Fruit fly (Drosophila melanogaster) whole organism, embryonic: ENCODE results near the gene Faa.
A peak's percentile ranks its signal among the peaks of the same experiment; 100 is the strongest.

Experiments used
- ATbp ChIP-seq: fragments of 200-800 bp; sonication (Bioruptor generic); optimal IDR thresholded peaks from 2 replicates; lab custom pipeline; 2017; ENCODE audit warnings: missing biosample characterization, mild to moderate bottlenecking, missing genetic modification characterization, missing genetic modification reagents
- BtbVII ChIP-seq: fragments of 200-800 bp; sonication (Bioruptor generic); optimal IDR thresholded peaks from 3 replicates; lab custom pipeline; 2017; ENCODE audit warnings: missing biosample characterization, mild to moderate bottlenecking, missing genetic modification characterization
- Bteb2 ChIP-seq: fragments of 200-800 bp; sonication (Bioruptor generic); optimal IDR thresholded peaks from 2 replicates; lab custom pipeline; 2016; ENCODE audit warnings: missing biosample characterization, missing genetic modification characterization
- CG10267 ChIP-seq: fragments of 200-800 bp; sonication (Bioruptor generic); optimal IDR thresholded peaks from 2 replicates; lab custom pipeline; 2018; ENCODE audit warnings: missing biosample characterization, mild to moderate bottlenecking, missing genetic modification characterization, moderate library complexity
- CG13624 ChIP-seq: fragments of 200-800 bp; sonication (Bioruptor generic); optimal IDR thresholded peaks from 2 replicates; lab custom pipeline; 2016; ENCODE audit warnings: missing biosample characterization, missing genetic modification characterization
- CG1647 ChIP-seq: fragments of 200-800 bp; sonication (Bioruptor generic); optimal IDR thresholded peaks from 3 replicates; lab custom pipeline; 2016; ENCODE audit warnings: missing biosample characterization, missing genetic modification characterization
- CG16813 ChIP-seq: fragments of 200-800 bp; sonication (Bioruptor generic); IDR thresholded peaks from 3 replicates; pipeline ENCODE4 v1.3.6; 2022; ENCODE audit warnings: missing biosample characterization, missing genetic modification characterization; ENCODE audit not compliant: partially characterized antibody
- CG17829 ChIP-seq: fragments of 200-800 bp; optimal IDR thresholded peaks from 2 replicates; lab custom pipeline; 2019; ENCODE audit warnings: missing biosample characterization, mild to moderate bottlenecking, missing genetic modification characterization, moderate library complexity
- CG3281 ChIP-seq: fragments of 200-800 bp; sonication (Bioruptor generic); optimal IDR thresholded peaks from 3 replicates; lab custom pipeline; 2017; ENCODE audit warnings: missing biosample characterization, mild to moderate bottlenecking, missing genetic modification characterization
- CG7556 ChIP-seq: fragments of 200-800 bp; sonication (Bioruptor generic); optimal IDR thresholded peaks from 2 replicates; lab custom pipeline; 2017; ENCODE audit warnings: missing biosample characterization, mild to moderate bottlenecking, missing genetic modification characterization
- CG7839 ChIP-seq: fragments of 200-800 bp; sonication (Bioruptor generic); optimal IDR thresholded peaks from 3 replicates; lab custom pipeline; 2018; ENCODE audit warnings: missing biosample characterization, mild to moderate bottlenecking, missing genetic modification characterization, moderate library complexity
- CG8290 ChIP-seq, 3 experiments: fragments of 200-800 bp; sonication (Bioruptor generic); optimal IDR thresholded peaks; 2 replicates each; lab custom pipeline; 2016 to 2019; ENCODE audit warnings: missing biosample characterization in 3 of 3, missing genetic modification characterization in 3 of 3, mild to moderate bottlenecking in 2 of 3, moderate library complexity in 1 of 3
- CG9932 ChIP-seq: fragments of 200-800 bp; sonication (Bioruptor generic); IDR thresholded peaks from 2 replicates; pipeline ENCODE4 v1.3.6; 2022; ENCODE audit warnings: missing biosample characterization, missing genetic modification characterization
- Dbx ChIP-seq: fragments of 200-800 bp; sonication (Bioruptor generic); IDR thresholded peaks from 3 replicates; pipeline ENCODE4 v1.3.6; 2022; ENCODE audit warnings: missing biosample characterization, missing genetic modification characterization
- MBD-R2 ChIP-seq: fragments of 200-800 bp; sonication (Bioruptor generic); IDR thresholded peaks from 2 replicates; pipeline ENCODE4 v1.3.6; 2022; ENCODE audit warnings: missing biosample characterization, missing genetic modification characterization
- Max ChIP-seq: fragments of 200-800 bp; sonication (Bioruptor generic); optimal IDR thresholded peaks from 2 replicates; lab custom pipeline; 2016; ENCODE audit warnings: missing biosample characterization, mild to moderate bottlenecking, missing genetic modification characterization
- Meics ChIP-seq: fragments of 200-800 bp; sonication (Bioruptor generic); optimal IDR thresholded peaks from 2 replicates; lab custom pipeline; 2017; ENCODE audit warnings: missing biosample characterization, mild to moderate bottlenecking, missing genetic modification characterization
- NC2β ChIP-seq: fragments of 200-800 bp; sonication (Bioruptor generic); optimal IDR thresholded peaks from 2 replicates; lab custom pipeline; 2016; ENCODE audit warnings: missing biosample characterization, missing genetic modification characterization
- Nf-YA ChIP-seq: fragments of 200-800 bp; sonication (Bioruptor generic); IDR thresholded peaks from 2 replicates; pipeline ENCODE4 v1.3.6; 2022; ENCODE audit warnings: missing biosample characterization, missing genetic modification characterization
- Nf-YB ChIP-seq: fragments of 200-800 bp; sonication (Bioruptor generic); optimal IDR thresholded peaks from 3 replicates; lab custom pipeline; 2019; ENCODE audit warnings: missing biosample characterization, mild to moderate bottlenecking, missing genetic modification characterization, moderate library complexity
- Oli ChIP-seq: fragments of 200-800 bp; sonication (Bioruptor generic); optimal IDR thresholded peaks from 2 replicates; lab custom pipeline; 2018; ENCODE audit warnings: missing biosample characterization, mild to moderate bottlenecking, missing genetic modification characterization, moderate library complexity
- Pdp1 ChIP-seq, 2 experiments: fragments of 200-800 bp; sonication (Bioruptor generic); optimal IDR thresholded peaks; 3 replicates each; lab custom pipeline; 2016; ENCODE audit warnings: missing biosample characterization in 2 of 2, missing genetic modification characterization in 2 of 2, mild to moderate bottlenecking in 1 of 2, moderate library complexity in 1 of 2
- Rx ChIP-seq: fragments of 200-800 bp; sonication (Bioruptor generic); IDR thresholded peaks from 2 replicates; pipeline ENCODE4 v1.3.6; 2022; ENCODE audit warnings: missing biosample characterization, missing genetic modification characterization
- ara ChIP-seq: fragments of 200-800 bp; sonication (Bioruptor generic); IDR thresholded peaks from 2 replicates; pipeline ENCODE4 v1.3.6; 2022; ENCODE audit warnings: missing biosample characterization, missing genetic modification characterization
- cg ChIP-seq: fragments of 200-800 bp; sonication (Bioruptor generic); optimal IDR thresholded peaks from 3 replicates; lab custom pipeline; 2019; ENCODE audit warnings: missing biosample characterization, mild to moderate bottlenecking, missing genetic modification characterization, moderate library complexity
- ems ChIP-seq: fragments of 200-800 bp; sonication (Bioruptor generic); optimal IDR thresholded peaks from 3 replicates; lab custom pipeline; 2016; ENCODE audit warnings: missing biosample characterization, missing genetic modification characterization
- gcm ChIP-seq: fragments of 200-800 bp; sonication (Bioruptor generic); optimal IDR thresholded peaks from 2 replicates; lab custom pipeline; 2019; ENCODE audit warnings: missing biosample characterization, mild to moderate bottlenecking, missing genetic modification characterization, moderate library complexity
- gt ChIP-seq: fragments of 200-800 bp; sonication (Bioruptor generic); IDR thresholded peaks from 2 replicates; pipeline ENCODE4 v1.3.6; 2022; ENCODE audit warnings: missing biosample characterization, missing genetic modification characterization
- hbn ChIP-seq: fragments of 200-800 bp; sonication (Bioruptor generic); IDR thresholded peaks from 2 replicates; pipeline ENCODE4 v1.3.6; 2022; ENCODE audit warnings: missing biosample characterization, missing genetic modification characterization; ENCODE audit not compliant: partially characterized antibody
- hth ChIP-seq: fragments of >200 bp; optimal IDR thresholded peaks from 2 replicates; lab custom pipeline; 2017; ENCODE audit warnings: inconsistent platforms
- ind ChIP-seq: fragments of 200-800 bp; sonication (Bioruptor generic); optimal IDR thresholded peaks from 3 replicates; lab custom pipeline; 2016; ENCODE audit warnings: missing biosample characterization, missing genetic modification characterization
- mirr ChIP-seq: fragments of 200-800 bp; sonication (Bioruptor generic); optimal IDR thresholded peaks from 3 replicates; lab custom pipeline; 2018; ENCODE audit warnings: missing biosample characterization, mild to moderate bottlenecking, missing genetic modification characterization
- nau ChIP-seq: fragments of 200-800 bp; sonication (Bioruptor generic); optimal IDR thresholded peaks from 3 replicates; lab custom pipeline; 2017; ENCODE audit warnings: missing biosample characterization, mild to moderate bottlenecking, missing genetic modification characterization, missing genetic modification reagents
- nom ChIP-seq: fragments of 200-800 bp; sonication (Bioruptor generic); optimal IDR thresholded peaks from 2 replicates; lab custom pipeline; 2017; ENCODE audit warnings: missing biosample characterization, missing genetic modification characterization, mild to moderate bottlenecking, moderate library complexity, missing genetic modification reagents
- p53 ChIP-seq: fragments of 200-800 bp; sonication (Bioruptor generic); optimal IDR thresholded peaks from 2 replicates; lab custom pipeline; 2016; ENCODE audit warnings: missing biosample characterization, missing genetic modification characterization
- pan ChIP-seq, 4 experiments: fragments of >200 bp in 3 of 4; fragments of 200-800 bp in 1 of 4; sonication (Bioruptor generic) in 1 of 4; optimal IDR thresholded peaks in 3 of 4; IDR thresholded peaks in 1 of 4; 2 replicates each; pipeline versions ENCODE4 v1.3.6 to Lab custom; 2017 to 2022; ENCODE audit warnings: missing biosample characterization in 2 of 4, missing genetic modification characterization in 2 of 4, mixed read lengths in 1 of 4
- row ChIP-seq: fragments of 200-800 bp; sonication (Bioruptor generic); IDR thresholded peaks from 3 replicates; pipeline ENCODE4 v1.3.6; 2022; ENCODE audit warnings: missing biosample characterization, missing genetic modification characterization
- sima ChIP-seq: fragments of 200-800 bp; sonication (Bioruptor generic); optimal IDR thresholded peaks from 2 replicates; lab custom pipeline; 2016; ENCODE audit warnings: missing biosample characterization, missing genetic modification characterization
- usp ChIP-seq: fragments of >200 bp; optimal IDR thresholded peaks from 2 replicates; lab custom pipeline; 2017; ENCODE audit warnings: missing biosample characterization, missing genetic modification characterization

The Faa gene

dm6 chr3L:4102496-4103257 is 28.9 kb upstream of the Faa start, which contains the start of gene CG14995 (continued):
- no peak for TF ChIP-seq ara (GFP tag; lab: Robert Waterston, UW)
- TF ChIP-seq CG10267 (tag; lab: Kevin White, UChicago) = peak; percentile 5
- no peak for TF ChIP-seq CG13624
- TF ChIP-seq gcm = no peak
- TF ChIP-seq sima = no peak
- TF ChIP-seq Oli = no peak
- TF ChIP-seq mirr = peak; percentile 77
- TF ChIP-seq p53 (GFP tag; lab: Kevin White, UChicago) = no peak
- TF ChIP-seq hth (lab: Kevin White, UChicago) = no peak
- no peak for TF ChIP-seq NC2β (GFP tag; lab: Kevin White, UChicago)
- peak; percentile 44 for TF ChIP-seq CG3281
- no peak for TF ChIP-seq usp (GFP tag; lab: Kevin White, UChicago)
- TF ChIP-seq CG9932 (GFP tag; lab: Robert Waterston, UW) = no peak
- TF ChIP-seq CG7839 (tag; lab: Kevin White, UChicago) = peak; percentile 4
- 0 out of 2 replicates have a peak, but pooled peaks have one; percentile 21 for TF ChIP-seq MBD-R2 (GFP tag; lab: Robert Waterston, UW)
- no peak for TF ChIP-seq ATbp (GFP tag; lab: Kevin White, UChicago)
- peak in 1 of 2 experiments; percentile 81 for TF ChIP-seq Pdp1 (GFP tag; optimal IDR thresholded peaks at IDR 0.05; lab: Kevin White, UChicago)
- peak; percentile 79 for TF ChIP-seq BtbVII (GFP tag; lab: Kevin White, UChicago)
- TF ChIP-seq Nf-YB (GFP tag; lab: Kevin White, UChicago) = no peak
- TF ChIP-seq hbn = peak; percentile 38
- peak; percentile 75 for TF ChIP-seq CG16813 (GFP tag; lab: Robert Waterston, UW)
- no peak for TF ChIP-seq CG8290 (GFP tag; optimal IDR thresholded peaks at IDR 0.05; lab: Kevin White, UChicago)
- TF ChIP-seq CG8290 (tag; optimal IDR thresholded peaks at IDR 0.05; lab: Kevin White, UChicago) = peak in 1 of 2 experiments; percentile 55
- peak; percentile 77 for TF ChIP-seq nom (GFP tag; lab: Kevin White, UChicago)
- TF ChIP-seq Rx (GFP tag; lab: Robert Waterston, UW) = no peak
- TF ChIP-seq CG7556 (GFP tag; lab: Kevin White, UChicago) = no peak
- no peak for TF ChIP-seq Bteb2 (GFP tag; lab: Kevin White, UChicago)
- no peak for TF ChIP-seq CG1647 (GFP tag; lab: Kevin White, UChicago)
- peak; percentile 13 for TF ChIP-seq CG17829 (tag; lab: Kevin White, UChicago)
- TF ChIP-seq row (GFP tag; lab: Robert Waterston, UW) = peak; percentile 49
- TF ChIP-seq gt (GFP tag; lab: Robert Waterston, UW) = no peak
- peak; percentile 87 for TF ChIP-seq cg
- TF ChIP-seq nau = peak; percentile 72
- 0 out of 3 replicates have a peak, but pooled peaks have one; percentile 23 for TF ChIP-seq Dbx
- TF ChIP-seq Max (GFP tag; lab: Kevin White, UChicago) = peak; percentile 12
- no peak for TF ChIP-seq ems (GFP tag; lab: Kevin White, UChicago)
- no peak for TF ChIP-seq Nf-YA
- TF ChIP-seq ind (GFP tag; lab: Kevin White, UChicago) = no peak
- TF ChIP-seq pan (optimal IDR thresholded peaks at IDR 0.05; lab: Kevin White, UChicago) = no peak
- no peak for TF ChIP-seq pan (GFP tag; optimal IDR thresholded peaks at IDR 0.05 in 1 of 2, IDR thresholded peaks at IDR 0.05 in 1 of 2)
- TF ChIP-seq Meics (GFP tag; lab: Kevin White, UChicago) = peak; percentile 20
